Worm (Caenorhabditis elegans): ENCODE results near the gene fbxc-50.

DNA sequence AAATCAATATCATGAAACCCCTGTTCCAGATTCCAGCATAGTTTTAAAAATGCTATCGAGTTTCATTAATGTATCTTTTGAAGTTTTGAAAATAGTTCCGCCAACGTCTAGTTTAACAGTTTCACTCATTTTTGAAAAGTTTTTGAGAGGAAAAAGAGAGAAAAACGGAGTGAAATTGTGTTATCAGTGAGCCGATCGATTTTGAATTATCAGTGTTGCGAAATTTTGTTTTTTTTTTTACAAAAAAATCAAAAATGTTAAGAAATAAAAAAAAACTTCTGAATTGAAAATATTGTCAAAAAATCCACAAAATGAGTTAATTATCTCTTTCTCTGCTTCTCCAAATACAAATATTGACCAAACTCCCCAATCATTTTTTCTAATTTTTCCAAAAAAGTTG is 25.2 kb downstream of the fbxc-50 start, which contains the start of gene ZC239.13:
- no peak for TF ChIP-seq dao-5 (tag; optimal IDR thresholded peaks at IDR 0.05)
- no peak for TF ChIP-seq W03F9.2 (tag; optimal IDR thresholded peaks at IDR 0.05)
- TF ChIP-seq him-1 (tag; optimal IDR thresholded peaks at IDR 0.05) = no peak

All from whole organism, L4/young adult.